Worm (Caenorhabditis elegans) whole organism, L4 larva: ENCODE data around the gene K02E7.11.

Experiments used
- D1046.2 ChIP-seq: fragments of 200-800 bp; sonication (Bioruptor generic); IDR thresholded peaks from 2 replicates; pipeline ENCODE4 v1.3.6; 2022; ENCODE audit warnings: missing genetic modification characterization, missing compliant biosample characterization
- T20F7.1 ChIP-seq: fragments of 200-800 bp; sonication (Bioruptor generic); optimal IDR thresholded peaks from 2 replicates; lab custom pipeline; 2018; ENCODE audit warnings: mild to moderate bottlenecking, missing genetic modification characterization, missing compliant biosample characterization
- T26A8.4 ChIP-seq: fragments of 200-800 bp; sonication (Bioruptor generic); IDR thresholded peaks from 2 replicates; pipeline ENCODE4 v1.3.6; 2022; ENCODE audit warnings: missing genetic modification characterization, missing compliant biosample characterization
- Y48G9A.11 ChIP-seq: fragments of 200-800 bp; sonication (Bioruptor generic); IDR thresholded peaks from 2 replicates; pipeline ENCODE4 v1.3.6; 2022; ENCODE audit warnings: missing genetic modification reagents, missing genetic modification characterization, missing compliant biosample characterization
- Y75B8A.6 ChIP-seq: fragments of 200-800 bp; sonication (Bioruptor generic); IDR thresholded peaks from 2 replicates; pipeline ENCODE4 v1.3.6; 2022; ENCODE audit warnings: missing genetic modification reagents, missing genetic modification characterization, missing compliant biosample characterization
- ZK337.2 ChIP-seq: fragments of 200-800 bp; sonication (Bioruptor generic); IDR thresholded peaks from 2 replicates; pipeline ENCODE4 v1.3.6; 2022; ENCODE audit warnings: missing genetic modification reagents, missing genetic modification characterization, missing compliant biosample characterization
- aha-1 ChIP-seq: fragments of 150-350 bp; peaks from one replicate; lab custom pipeline; 2014; ENCODE audit warnings: missing biosample characterization, missing genetic modification characterization
- attf-4 ChIP-seq: sonication (generic microtip); optimal IDR thresholded peaks from 3 replicates; lab custom pipeline; 2017; ENCODE audit warnings: missing biosample characterization, missing genetic modification characterization
- ceh-28 ChIP-seq: fragments of 150-350 bp; optimal IDR thresholded peaks from 2 replicates; lab custom pipeline; 2014; ENCODE audit warnings: missing biosample characterization, missing genetic modification reagents, missing genetic modification characterization
- ces-1 ChIP-seq: fragments of 150-350 bp; sonication (generic microtip); optimal IDR thresholded peaks from 4 replicates; lab custom pipeline; 2014; ENCODE audit warnings: missing biosample characterization, missing genetic modification reagents, missing genetic modification characterization
- daf-8 ChIP-seq: fragments of 200-800 bp; sonication (Bioruptor generic); IDR thresholded peaks from 2 replicates; pipeline ENCODE4 v1.3.6; 2022; ENCODE audit warnings: missing genetic modification characterization, missing compliant biosample characterization
- fos-1 ChIP-seq: fragments of 150-350 bp; optimal IDR thresholded peaks from 2 replicates; lab custom pipeline; 2014; ENCODE audit warnings: missing biosample characterization, missing genetic modification characterization
- jun-1 ChIP-seq: fragments of 150-350 bp; optimal IDR thresholded peaks from 2 replicates; lab custom pipeline; 2014; ENCODE audit warnings: missing biosample characterization, missing genetic modification reagents, missing genetic modification characterization
- lin-38 ChIP-seq: fragments of 200-800 bp; sonication (Bioruptor generic); IDR thresholded peaks from 2 replicates; pipeline ENCODE4 v1.3.6; 2022; ENCODE audit warnings: missing genetic modification reagents, missing genetic modification characterization, missing compliant biosample characterization
- mdt-29 ChIP-seq: fragments of 200-800 bp; sonication (Bioruptor generic); IDR thresholded peaks from 2 replicates; pipeline ENCODE4 v1.3.6; 2022; ENCODE audit warnings: missing genetic modification reagents, missing genetic modification characterization, missing compliant biosample characterization
- mes-2 ChIP-seq: sonication (generic microtip); optimal IDR thresholded peaks from 2 replicates; lab custom pipeline; 2016; ENCODE audit warnings: missing genotype, mild to moderate bottlenecking, missing genetic modification characterization, missing compliant biosample characterization; ENCODE audit not compliant: poor library complexity, severe bottlenecking
- mxl-2 ChIP-seq: fragments of 200-800 bp; sonication (Bioruptor generic); conservative IDR thresholded peaks from 2 replicates; pipeline ENCODE4 v1.3.6; 2022; ENCODE audit warnings: missing genetic modification reagents, missing genetic modification characterization, missing compliant biosample characterization
- mxl-3 ChIP-seq: fragments of 200-800 bp; sonication (Bioruptor generic); optimal IDR thresholded peaks from 2 replicates; lab custom pipeline; 2018; ENCODE audit warnings: mild to moderate bottlenecking, missing genetic modification characterization, missing compliant biosample characterization
- nhr-6 ChIP-seq: fragments of 150-350 bp; optimal IDR thresholded peaks from 2 replicates; lab custom pipeline; 2014; ENCODE audit warnings: missing biosample characterization, missing genetic modification characterization
- nhr-77 ChIP-seq: fragments of 150-350 bp; optimal IDR thresholded peaks from 2 replicates; lab custom pipeline; 2014; ENCODE audit warnings: missing biosample characterization, missing genetic modification characterization
- saeg-2 ChIP-seq: fragments of 200-800 bp; sonication (Bioruptor generic); IDR thresholded peaks from 2 replicates; pipeline ENCODE4 v1.3.6; 2022; ENCODE audit warnings: missing genetic modification reagents, missing genetic modification characterization, missing compliant biosample characterization
- snpc-1.2 ChIP-seq: fragments of 200-800 bp; sonication (Bioruptor generic); IDR thresholded peaks from 2 replicates; pipeline ENCODE4 v1.3.6; 2022; ENCODE audit warnings: missing genetic modification reagents, missing genetic modification characterization, missing compliant biosample characterization
- tag-97 ChIP-seq: fragments of 200-800 bp; sonication (Bioruptor generic); IDR thresholded peaks from 2 replicates; pipeline ENCODE4 v1.3.6; 2022; ENCODE audit warnings: missing genetic modification characterization, missing compliant biosample characterization
- tra-1 ChIP-seq: fragments of 200-800 bp; sonication (Bioruptor generic); IDR thresholded peaks from 2 replicates; pipeline ENCODE4 v1.3.6; 2022; ENCODE audit warnings: missing genetic modification reagents, missing genetic modification characterization, missing compliant biosample characterization
- zfp-2 ChIP-seq: sonication (generic microtip); optimal IDR thresholded peaks from 2 replicates; lab custom pipeline; 2016; ENCODE audit warnings: mild to moderate bottlenecking, missing genetic modification characterization, missing compliant biosample characterization
- zfp-3 ChIP-seq: fragments of 200-800 bp; sonication (Bioruptor generic); conservative IDR thresholded peaks from 2 replicates; pipeline ENCODE4 v1.3.6; 2022; ENCODE audit warnings: missing genetic modification reagents, missing genetic modification characterization, missing compliant biosample characterization
- zip-11 ChIP-seq: fragments of 200-800 bp; sonication (Bioruptor generic); IDR thresholded peaks from 2 replicates; pipeline ENCODE4 v1.3.6; 2022; ENCODE audit warnings: missing genetic modification characterization, missing compliant biosample characterization

Gene K02E7.11

ce11 chrII:1075424-1075823, at the start of gene K02E7.11:
Gene K02E7.11, minus strand, starts transcription at chrII:1075524.
- TF ChIP-seq tag-97 (GFP tag; lab: Robert Waterston, UW) (no peak), saeg-2 (GFP tag; lab: Robert Waterston, UW) (no peak), zfp-2 (tag; lab: Kevin White, UChicago) (peak; percentile 33)

DNA sequence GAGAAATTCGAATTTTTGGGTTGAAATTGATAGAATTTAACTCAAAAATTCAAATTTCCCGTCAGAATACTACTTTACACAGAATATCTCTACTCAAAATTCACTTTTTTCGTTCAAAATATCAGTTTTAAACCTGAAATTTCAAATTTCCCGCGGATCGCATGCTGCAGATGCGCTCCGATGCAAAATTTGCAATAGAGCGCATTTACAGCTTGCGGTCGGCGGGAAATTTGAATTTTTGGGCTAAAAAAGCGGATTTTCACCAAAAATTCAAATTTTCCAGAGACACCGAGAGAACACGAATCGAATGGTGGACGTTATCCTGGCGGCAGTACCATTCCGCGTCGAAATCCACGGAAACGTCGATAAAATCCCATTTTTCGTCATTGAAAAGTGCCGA, 49.4 kb upstream of the K02E7.11 start:
- TF ChIP-seq Y48G9A.11 (GFP tag; lab: Robert Waterston, UW) (no peak), lin-38 (GFP tag; lab: Robert Waterston, UW) (peak; percentile 65), T26A8.4 (GFP tag; lab: Robert Waterston, UW) (no peak), mdt-29 (GFP tag; lab: Robert Waterston, UW) (no peak), D1046.2 (no peak)

- TF ChIP-seq mes-2 (tag; lab: Kevin White, UChicago) (peak; percentile 68), Y75B8A.6 (GFP tag; lab: Robert Waterston, UW) (no peak)
These were observed 47.9 kb upstream of the K02E7.11 start, which contains the start of the genes sut-1 and eri-3 for ce11 chrII:1123208-1123607. Gene sut-1, minus strand, starts transcription at chrII:1123265. Gene eri-3, plus strand, starts transcription at chrII:1123534.

DNA sequence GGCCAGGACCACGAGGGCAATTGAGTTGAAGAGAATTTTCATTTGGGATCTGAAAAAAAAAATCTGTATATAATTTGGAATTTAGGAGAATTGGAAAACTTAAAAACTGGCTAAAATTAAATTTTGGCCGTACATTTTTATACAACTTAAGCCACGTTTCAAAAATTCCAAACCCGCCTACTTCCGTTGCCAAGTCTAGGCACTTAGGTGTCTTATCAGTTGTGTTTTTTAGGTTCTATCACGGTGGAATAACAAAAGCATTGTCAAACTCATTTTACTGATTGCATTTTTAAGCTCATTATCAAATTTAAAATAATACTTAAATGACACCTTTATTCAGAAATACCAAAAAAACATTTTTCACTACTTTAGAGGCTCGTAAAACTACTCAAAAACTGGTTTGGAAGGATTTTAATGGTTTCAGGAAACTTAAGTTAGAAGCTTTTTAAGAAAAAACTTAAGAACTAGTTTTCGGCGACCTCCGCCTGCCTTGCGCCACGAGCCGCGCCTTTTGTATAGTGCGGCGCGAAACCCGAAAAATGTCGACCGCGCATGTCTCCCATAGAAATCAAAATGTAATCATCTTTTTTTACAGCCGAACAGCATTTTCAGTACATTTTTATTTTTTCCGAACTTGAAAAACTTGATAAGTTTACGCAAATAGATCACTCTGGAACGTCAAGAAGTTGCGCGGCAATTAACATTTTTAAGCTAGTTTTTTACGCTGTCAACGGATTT, 42.8 kb upstream of the K02E7.11 start, which contains the start of gene lips-13:
TSS of gene lips-13 (minus strand) at position 51 of the 738 bp plus-strand sequence.
- TF ChIP-seq attf-4 (tag; lab: Kevin White, UChicago), result no peak
- no peak for TF ChIP-seq jun-1 (tag; lab: Kevin White, UChicago)
- TF ChIP-seq mxl-3 (GFP tag; lab: Kevin White, UChicago), result no peak
- no peak for TF ChIP-seq T20F7.1 (GFP tag; lab: Kevin White, UChicago)

DNA sequence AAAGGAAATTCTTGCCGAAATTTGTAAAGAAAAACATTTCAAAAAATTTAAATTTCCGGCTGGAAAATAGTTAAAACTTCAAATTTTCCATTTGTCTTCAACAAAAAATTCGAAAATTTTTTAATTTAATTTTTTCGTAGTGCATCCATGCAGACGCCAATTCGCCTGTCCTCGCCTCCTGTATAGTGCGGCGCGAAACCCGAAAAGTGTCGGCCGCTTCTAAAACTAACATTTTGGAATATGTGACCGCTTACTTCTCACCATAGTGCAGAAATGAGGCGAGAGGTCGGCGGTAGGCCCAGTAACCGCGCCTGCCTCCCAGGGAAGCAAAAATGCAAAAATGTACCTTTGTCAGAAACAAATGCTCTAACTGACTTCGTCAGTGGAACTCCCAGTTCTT, 41.2 kb upstream of the K02E7.11 start:
- TF ChIP-seq zip-11 (GFP tag; lab: Robert Waterston, UW) (no peak), aha-1 (peak; percentile 56)

DNA sequence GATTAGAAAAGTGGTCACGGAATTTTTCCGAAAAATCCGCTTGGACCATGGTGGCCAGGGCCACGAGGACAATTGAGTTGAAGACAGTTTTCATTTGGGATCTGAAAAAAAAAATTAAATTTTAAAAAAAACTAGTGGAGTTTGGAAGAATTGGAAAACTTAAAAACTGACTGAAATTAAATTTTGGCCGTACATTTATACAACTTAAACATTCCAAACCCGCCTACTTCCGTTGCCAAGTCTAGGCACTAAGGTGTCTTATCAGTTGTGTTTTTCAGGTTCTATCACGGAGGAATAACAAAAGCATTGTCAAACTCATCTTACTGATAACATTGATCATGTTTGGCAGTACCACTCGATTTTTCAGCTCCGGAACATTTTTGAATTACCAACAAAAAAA, 38.8 kb upstream of the K02E7.11 start, which contains the start of gene lips-12:
TSS of gene lips-12 (minus strand) at position 101 of the 400 bp plus-strand sequence.
- TF ChIP-seq daf-8 (no peak), nhr-6 (tag; lab: Kevin White, UChicago) (no peak), nhr-77 (tag; lab: Kevin White, UChicago) (no peak), ces-1 (GFP tag; lab: Kevin White, UChicago) (no peak)
- TF ChIP-seq, all 104 proteins: peak for 0

DNA sequence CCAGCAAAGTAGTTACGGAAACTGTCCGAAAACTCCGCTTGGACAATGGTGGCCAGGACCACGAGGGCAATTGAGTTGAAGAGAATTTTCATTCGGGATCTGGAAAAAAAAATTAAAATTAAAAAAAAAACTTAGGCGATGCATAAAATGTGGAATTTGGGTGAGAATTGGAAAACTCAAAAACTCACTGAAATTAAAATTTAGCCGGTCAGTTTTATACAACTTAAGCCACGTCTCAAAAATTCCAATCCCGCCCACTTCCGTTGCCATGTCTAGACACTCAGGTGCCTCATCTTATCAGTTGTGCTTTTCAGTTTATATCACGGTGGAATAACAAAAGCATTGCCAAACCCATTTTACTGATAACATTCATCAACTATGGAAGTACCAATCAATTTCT, 35.6 kb upstream of the K02E7.11 start, which contains the start of gene lips-11:
TSS of gene lips-11 (minus strand) at position 101 of the 400 bp plus-strand sequence.
- TF ChIP-seq nhr-77 (tag; lab: Kevin White, UChicago) (no peak), mdt-29 (GFP tag; lab: Robert Waterston, UW) (no peak), mxl-2 (GFP tag; lab: Robert Waterston, UW) (no peak), ZK337.2 (GFP tag; lab: Robert Waterston, UW) (no peak), fos-1 (no peak), ceh-28 (tag; lab: Kevin White, UChicago) (no peak), tra-1 (GFP tag; lab: Robert Waterston, UW) (no peak), snpc-1.2 (GFP tag; lab: Robert Waterston, UW) (no peak), zfp-3 (GFP tag; lab: Robert Waterston, UW) (no peak), jun-1 (tag; lab: Kevin White, UChicago) (no peak)
